Worm (Caenorhabditis elegans): ENCODE measurements around the gene K04C1.2.

Gene K04C1.2

DNA sequence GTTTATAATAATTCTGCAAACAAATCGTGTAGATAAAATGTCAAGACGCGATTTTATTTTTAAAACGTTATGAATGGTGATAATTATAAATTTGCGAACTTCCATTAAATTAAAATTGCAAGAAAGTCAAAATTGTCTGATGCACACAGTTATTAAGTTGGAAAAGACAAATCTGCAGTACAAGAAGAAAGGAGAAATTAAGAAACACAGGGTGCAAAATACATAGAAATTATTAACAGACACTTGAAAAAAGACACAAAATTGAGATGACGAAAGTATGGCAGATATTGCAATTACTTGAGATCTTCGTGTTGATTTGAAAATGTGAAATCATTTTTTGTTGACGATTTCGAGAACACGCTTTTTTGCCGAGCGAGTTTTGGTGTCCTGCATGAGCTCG lies 3.0 kb downstream of the K04C1.2 start:
- TF ChIP-seq mep-1 (tag; optimal IDR thresholded peaks at IDR 0.05) (no peak), nhr-28 (tag; optimal IDR thresholded peaks at IDR 0.05) (no peak), ztf-11 (tag; optimal IDR thresholded peaks at IDR 0.05) (no peak), lsy-2 (tag; optimal IDR thresholded peaks at IDR 0.05) (no peak), unc-120 (tag; optimal IDR thresholded peaks at IDR 0.05; ENCODE audit: poor library complexity, severe bottlenecking) (no peak), M03D4.4 (tag; optimal IDR thresholded peaks at IDR 0.05) (no peak), ceh-39 (tag; optimal IDR thresholded peaks at IDR 0.05) (no peak), mls-2 (tag; optimal IDR thresholded peaks at IDR 0.05) (no peak), bed-3 (GFP tag; optimal IDR thresholded peaks at IDR 0.05) (no peak), sem-2 (GFP tag; optimal IDR thresholded peaks at IDR 0.05) (no peak), elt-3 (tag; optimal IDR thresholded peaks at IDR 0.05) (no peak), lin-32 (GFP tag; optimal IDR thresholded peaks at IDR 0.05) (no peak), elt-1 (tag; optimal IDR thresholded peaks at IDR 0.05; ENCODE audit: borderline replicate concordance, insufficient read depth) (no peak), cnd-1 (tag; optimal IDR thresholded peaks at IDR 0.05) (no peak), nhr-12 (tag; optimal IDR thresholded peaks at IDR 0.05) (no peak), blmp-1 (tag; optimal IDR thresholded peaks at IDR 0.05) (no peak), unc-39 (tag; optimal IDR thresholded peaks at IDR 0.05) (no peak), flh-1 (GFP tag; optimal IDR thresholded peaks at IDR 0.05) (no peak), unc-62 (GFP tag; optimal IDR thresholded peaks at IDR 0.05) (no peak), ces-1 (GFP tag; optimal IDR thresholded peaks at IDR 0.05) (no peak)

DNA sequence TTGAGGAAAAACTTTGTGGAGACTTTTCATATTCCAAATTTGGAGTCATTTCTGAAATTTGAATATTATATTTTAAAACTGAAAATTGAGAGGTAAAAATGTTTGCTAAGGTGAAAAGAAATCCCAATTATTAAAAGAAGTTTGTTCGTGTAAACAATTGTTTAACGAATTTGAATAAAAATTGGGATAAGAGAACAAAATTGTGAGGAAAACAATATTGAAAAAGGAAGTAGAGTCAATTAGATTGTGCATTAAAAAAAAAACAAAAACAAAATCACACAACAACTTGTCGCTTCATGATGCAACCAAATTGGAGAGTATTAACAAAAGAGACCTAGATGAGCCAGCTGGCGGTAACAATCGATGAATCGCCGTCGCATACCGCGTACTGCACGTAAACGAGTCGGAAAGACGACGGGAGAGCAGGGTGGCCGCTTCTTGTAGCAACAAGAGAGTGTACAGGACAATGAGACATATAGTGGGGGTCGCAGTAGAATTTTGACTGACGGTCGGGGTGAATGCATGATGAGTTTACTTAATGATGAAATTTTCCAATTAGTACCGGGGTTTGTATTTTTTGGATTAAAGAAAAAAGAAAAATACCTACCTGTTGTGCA lies 4.9 kb downstream of the K04C1.2 start, which contains the start of gene K04C1.3:
Gene K04C1.3, minus strand, starts transcription at position 51 of the 617 bp plus-strand sequence.
- TF ChIP-seq lin-32 (GFP tag; optimal IDR thresholded peaks at IDR 0.05) (no peak), lsy-2 (tag; optimal IDR thresholded peaks at IDR 0.05) (no peak), flh-1 (GFP tag; optimal IDR thresholded peaks at IDR 0.05) (no peak), mls-2 (tag; optimal IDR thresholded peaks at IDR 0.05) (no peak), nhr-12 (tag; optimal IDR thresholded peaks at IDR 0.05) (no peak), zip-8 (tag; optimal IDR thresholded peaks at IDR 0.05) (peak; percentile 7), unc-120 (tag; optimal IDR thresholded peaks at IDR 0.05; ENCODE audit: poor library complexity, severe bottlenecking) (no peak), nhr-28 (tag; optimal IDR thresholded peaks at IDR 0.05) (no peak), ceh-39 (tag; optimal IDR thresholded peaks at IDR 0.05) (peak; percentile 36), bed-3 (GFP tag; optimal IDR thresholded peaks at IDR 0.05) (no peak), ztf-11 (tag; optimal IDR thresholded peaks at IDR 0.05) (no peak), pha-4 (tag; optimal IDR thresholded peaks at IDR 0.05) (no peak), ceh-83 (GFP tag; optimal IDR thresholded peaks at IDR 0.05) (no peak), nhr-2 (tag; optimal IDR thresholded peaks at IDR 0.05) (no peak), cnd-1 (tag; optimal IDR thresholded peaks at IDR 0.05) (peak; percentile 37), drap-1 (GFP tag; optimal IDR thresholded peaks at IDR 0.05) (no peak), mep-1 (tag; optimal IDR thresholded peaks at IDR 0.05) (no peak), sem-2 (GFP tag; optimal IDR thresholded peaks at IDR 0.05) (no peak), tbx-8 (GFP tag; optimal IDR thresholded peaks at IDR 0.05) (no peak), nhr-237 (tag; optimal IDR thresholded peaks at IDR 0.05) (no peak), ces-1 (GFP tag; optimal IDR thresholded peaks at IDR 0.05) (peak; percentile 12), unc-39 (tag; optimal IDR thresholded peaks at IDR 0.05) (no peak)

DNA sequence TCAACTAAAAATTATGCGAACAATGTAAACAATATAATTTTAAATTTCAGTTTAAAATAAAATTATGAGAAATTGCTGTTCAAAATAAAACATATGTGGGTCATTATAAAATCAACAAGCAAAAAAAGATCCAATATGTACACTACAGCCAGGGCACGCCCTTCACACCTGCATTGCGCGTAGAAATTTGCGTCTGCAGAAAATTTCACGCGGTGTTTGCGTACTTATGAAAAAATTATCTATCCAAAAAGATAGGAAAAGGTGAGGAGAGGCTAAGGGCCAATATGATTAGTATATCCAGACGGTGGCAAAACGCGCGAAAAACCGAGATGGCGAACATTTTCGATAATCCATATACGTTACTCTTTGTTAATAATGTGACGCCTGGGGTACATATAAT lies 6.0 kb downstream of the K04C1.2 start:
- TF ChIP-seq ceh-39 (tag; optimal IDR thresholded peaks at IDR 0.05) (peak; percentile 9), tbx-8 (GFP tag; optimal IDR thresholded peaks at IDR 0.05) (no peak)

DNA sequence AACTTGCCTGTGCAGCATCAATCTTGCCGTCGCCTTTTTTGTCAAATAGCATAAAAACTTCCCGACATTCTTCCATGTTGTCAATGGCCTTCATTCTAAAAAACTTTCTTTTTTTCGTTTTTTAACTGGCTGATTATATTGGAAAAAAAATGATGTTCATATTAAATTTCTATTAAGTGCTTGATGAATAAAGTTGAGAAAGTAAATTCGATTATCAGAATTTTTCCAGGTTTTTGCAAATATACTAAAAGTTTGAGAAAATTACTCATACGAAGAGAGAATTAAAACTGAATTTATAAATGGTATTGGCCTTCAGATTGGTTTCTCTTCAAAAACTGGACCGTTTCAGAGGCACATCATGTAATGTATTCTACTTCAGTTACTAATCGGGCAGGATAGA lies 8.0 kb downstream of the K04C1.2 start, which contains the start of gene mlc-6:
Gene mlc-6, minus strand, starts transcription at position 101 of the 400 bp plus-strand sequence.
- TF ChIP-seq nhr-2 (tag; optimal IDR thresholded peaks at IDR 0.05), result no peak
- TF ChIP-seq elt-3 (tag; optimal IDR thresholded peaks at IDR 0.05), result no peak
- TF ChIP-seq ces-1 (GFP tag; optimal IDR thresholded peaks at IDR 0.05), result no peak
- TF ChIP-seq sptf-1 (tag; optimal IDR thresholded peaks at IDR 0.05), result no peak
- no peak for TF ChIP-seq cnd-1 (tag; optimal IDR thresholded peaks at IDR 0.05)
- no peak for TF ChIP-seq hlh-1 (tag; optimal IDR thresholded peaks at IDR 0.05)
- no peak for TF ChIP-seq blmp-1 (tag; optimal IDR thresholded peaks at IDR 0.05)
- TF ChIP-seq mab-5 (tag; optimal IDR thresholded peaks at IDR 0.05), result no peak
- no peak for TF ChIP-seq elt-1 (tag; optimal IDR thresholded peaks at IDR 0.05; ENCODE audit: borderline replicate concordance, insufficient read depth)
- TF ChIP-seq mep-1 (tag; optimal IDR thresholded peaks at IDR 0.05), result no peak
- no peak for TF ChIP-seq tbx-8 (GFP tag; optimal IDR thresholded peaks at IDR 0.05)
- no peak for TF ChIP-seq flh-1 (GFP tag; optimal IDR thresholded peaks at IDR 0.05)
